Worm (Caenorhabditis elegans): ENCODE measurements around the gene maa-1.

DNA sequence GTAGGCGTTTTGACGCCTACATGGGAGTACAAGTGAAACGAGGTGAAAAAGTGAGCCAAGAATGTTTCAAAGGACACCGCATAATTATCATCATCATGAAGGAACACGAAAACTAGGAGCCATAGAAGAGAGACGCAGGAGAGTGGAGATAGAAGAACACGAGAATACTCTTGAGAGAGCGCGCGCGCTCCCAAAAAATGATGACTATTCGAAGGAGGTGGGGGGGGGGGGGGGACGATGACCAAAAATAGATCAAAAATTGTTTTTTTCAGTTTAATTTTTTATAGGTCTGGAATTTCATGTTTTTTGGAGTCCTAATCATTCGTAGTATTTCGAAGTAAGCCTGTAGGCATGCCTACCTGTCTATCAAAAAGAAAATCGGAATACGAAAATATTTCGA, 14.4 kb upstream of the maa-1 start:
- TF ChIP-seq saeg-2 (GFP tag; IDR thresholded peaks at IDR 0.05) (no peak), ceh-20 (GFP tag; IDR thresholded peaks at IDR 0.05) (no peak), zag-1 (tag; optimal IDR thresholded peaks at IDR 0.05) (no peak), F49E8.2 (tag; optimal IDR thresholded peaks at IDR 0.05; ENCODE audit: borderline replicate concordance) (no peak), ama-1 (optimal IDR thresholded peaks at IDR 0.05) (no peak), pha-4 (GFP tag; IDR thresholded peaks at IDR 0.05) (no peak), pha-4 (tag; optimal IDR thresholded peaks at IDR 0.05) (no peak), ces-1 (GFP tag; optimal IDR thresholded peaks at IDR 0.05) (no peak), unc-62 (GFP tag; optimal IDR thresholded peaks at IDR 0.05 in 1 of 2) (no peak), unc-62 (tag; optimal IDR thresholded peaks at IDR 0.05) (no peak), hif-1 (tag; optimal IDR thresholded peaks at IDR 0.05) (no peak), mep-1 (tag; optimal IDR thresholded peaks at IDR 0.05) (no peak)

All from whole organism, L4 larva.